Worm (Caenorhabditis elegans) whole organism, early embryonic: ENCODE results near the gene Y61A9LA.10.
A peak's percentile ranks its signal among the peaks of the same experiment; 100 is the strongest.

Source experiments
- B0310.2 ChIP-seq: sonication (generic microtip); optimal IDR thresholded peaks from 2 replicates; lab custom pipeline; 2016; ENCODE audit warnings: mild to moderate bottlenecking, missing genetic modification characterization, missing compliant biosample characterization
- F13C5.2 ChIP-seq: sonication (generic microtip); optimal IDR thresholded peaks from 2 replicates; lab custom pipeline; 2017; ENCODE audit warnings: mild to moderate bottlenecking, missing genetic modification characterization, inconsistent platforms, missing compliant biosample characterization
- aly-1 ChIP-seq: sonication (generic microtip); optimal IDR thresholded peaks from 2 replicates; lab custom pipeline; 2016; ENCODE audit warnings: missing genetic modification characterization, missing compliant biosample characterization
- ama-1 ChIP-seq: fragments of 150-350 bp; optimal IDR thresholded peaks from 2 replicates; lab custom pipeline; 2014
- ceh-13 ChIP-seq: fragments of 200-800 bp; sonication (Bioruptor generic); optimal IDR thresholded peaks from 2 replicates; lab custom pipeline; 2018; ENCODE audit warnings: mild to moderate bottlenecking, missing genetic modification characterization, missing compliant biosample characterization
- ceh-36 ChIP-seq: sonication (generic microtip); optimal IDR thresholded peaks from 2 replicates; lab custom pipeline; 2016; ENCODE audit warnings: missing genetic modification characterization, inconsistent platforms, missing compliant biosample characterization
- ets-7 ChIP-seq: sonication (generic microtip); optimal IDR thresholded peaks from 2 replicates; lab custom pipeline; 2016; ENCODE audit warnings: missing genotype, missing genetic modification characterization, missing compliant biosample characterization
- flt-1 ChIP-seq: fragments of 200-800 bp; sonication (Bioruptor generic); IDR thresholded peaks from 2 replicates; pipeline ENCODE4 v1.3.6; 2022; ENCODE audit warnings: missing genetic modification characterization, missing compliant biosample characterization
- hmbx-1 ChIP-seq: sonication (generic microtip); optimal IDR thresholded peaks from 2 replicates; lab custom pipeline; 2016; ENCODE audit warnings: mild to moderate bottlenecking, missing genetic modification characterization, missing compliant biosample characterization
- hmg-4 ChIP-seq: fragments of 200-800 bp; sonication (Bioruptor generic); optimal IDR thresholded peaks from 2 replicates; lab custom pipeline; 2018; ENCODE audit warnings: mild to moderate bottlenecking, missing genetic modification characterization, missing compliant biosample characterization
- hnd-1 ChIP-seq: sonication (generic microtip); optimal IDR thresholded peaks from 2 replicates; lab custom pipeline; 2016; ENCODE audit warnings: missing genetic modification characterization, missing compliant biosample characterization
- pes-1 ChIP-seq: fragments of 200-800 bp; sonication (Bioruptor generic); IDR thresholded peaks from 2 replicates; pipeline ENCODE4 v1.3.6; 2022; ENCODE audit warnings: missing genetic modification reagents, missing genetic modification characterization, missing compliant biosample characterization
- scrt-1 ChIP-seq: fragments of 200-800 bp; sonication (Bioruptor generic); IDR thresholded peaks from 2 replicates; pipeline ENCODE4 v1.3.6; 2022; ENCODE audit warnings: missing genetic modification characterization, missing compliant biosample characterization
- sea-1 ChIP-seq: fragments of 200-800 bp; sonication (Bioruptor generic); conservative IDR thresholded peaks from 2 replicates; pipeline ENCODE4 v1.3.6; 2022; ENCODE audit warnings: missing genetic modification characterization, missing compliant biosample characterization
- tbx-11 ChIP-seq: fragments of 200-800 bp; sonication (Bioruptor generic); IDR thresholded peaks from 2 replicates; pipeline ENCODE4 v1.3.6; 2022; ENCODE audit warnings: missing genetic modification characterization, missing compliant biosample characterization
- tbx-37 ChIP-seq: fragments of 200-800 bp; sonication (Bioruptor generic); conservative IDR thresholded peaks from 2 replicates; pipeline ENCODE4 v1.3.6; 2022; ENCODE audit warnings: missing genetic modification reagents, missing genetic modification characterization, missing compliant biosample characterization
- tra-4 ChIP-seq: sonication (generic microtip); optimal IDR thresholded peaks from 2 replicates; lab custom pipeline; 2017; ENCODE audit warnings: missing genetic modification characterization, missing compliant biosample characterization

The Y61A9LA.10 gene

DNA sequence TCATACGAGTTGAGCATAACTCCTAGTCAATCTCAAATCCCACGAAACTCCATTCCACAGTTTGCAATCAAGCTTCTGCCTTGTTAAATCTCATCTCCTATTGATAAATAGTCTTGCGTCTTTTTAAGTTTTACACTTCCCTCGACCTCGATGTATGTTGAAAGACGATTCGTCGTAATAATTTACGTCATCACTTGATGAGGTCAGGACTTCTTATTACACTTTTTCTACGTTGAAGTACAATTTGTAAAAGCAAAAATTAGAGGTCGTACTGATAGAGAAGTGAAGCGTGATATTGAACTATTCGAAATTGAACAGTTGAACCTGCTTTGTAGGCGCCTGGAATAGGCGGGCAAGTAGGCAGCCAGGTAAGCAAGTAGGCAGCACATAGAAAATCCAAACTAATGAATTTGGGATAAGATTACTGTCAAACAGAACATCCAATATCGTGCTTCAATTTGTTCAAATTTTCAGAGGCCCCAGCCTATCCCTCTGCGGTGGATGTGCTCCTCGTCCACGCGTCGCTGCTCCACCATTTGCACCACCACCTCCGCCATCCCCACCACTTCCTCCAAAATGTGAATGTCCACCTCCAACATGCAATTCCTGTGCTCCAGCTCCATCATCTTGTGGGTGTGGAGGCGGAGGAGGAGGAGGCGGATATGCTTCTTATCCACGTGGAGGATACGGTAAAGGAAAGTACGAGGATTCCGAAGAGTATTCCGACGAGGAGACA, 34.2 kb upstream of the Y61A9LA.10 start:
- no peak for TF ChIP-seq flt-1 (GFP tag; lab: Robert Waterston, UW)
- TF ChIP-seq hmbx-1 (tag; lab: Kevin White, UChicago), result no peak
- TF ChIP-seq ceh-36 (tag; lab: Kevin White, UChicago), result no peak
- TF ChIP-seq ama-1 (lab: Kevin White, UChicago), result no peak
- TF ChIP-seq aly-1 (tag; lab: Kevin White, UChicago), result no peak
- no peak for TF ChIP-seq tra-4 (tag; lab: Kevin White, UChicago)
- no peak for TF ChIP-seq hnd-1 (tag; lab: Kevin White, UChicago)
- TF ChIP-seq tbx-11 (GFP tag; lab: Robert Waterston, UW), result no peak
- TF ChIP-seq B0310.2 (tag; lab: Kevin White, UChicago), result no peak
- TF ChIP-seq pes-1 (GFP tag; lab: Robert Waterston, UW), result no peak
- TF ChIP-seq hmg-4 (GFP tag; lab: Kevin White, UChicago), result no peak
- no peak for TF ChIP-seq F13C5.2 (tag; lab: Kevin White, UChicago)
- TF ChIP-seq ceh-13 (GFP tag; lab: Kevin White, UChicago), result no peak

DNA sequence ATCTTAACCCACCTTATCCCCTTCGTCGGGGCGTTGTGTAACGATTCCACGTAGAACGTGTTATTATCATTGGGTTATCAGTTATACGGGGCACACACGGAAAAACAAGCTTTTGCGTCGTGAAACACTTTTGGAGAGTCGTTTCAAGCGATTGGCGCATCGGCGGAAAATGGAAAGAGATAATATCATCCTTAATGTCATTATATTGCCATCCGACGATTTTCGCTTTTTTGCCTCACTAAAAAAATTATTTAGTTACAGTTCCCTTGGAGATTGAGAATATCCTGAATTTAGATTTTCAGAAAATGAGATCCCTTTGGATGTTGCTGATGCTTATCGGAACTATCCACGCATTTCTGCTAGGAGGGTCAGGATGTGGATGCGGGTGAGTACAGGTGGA, 32.9 kb upstream of the Y61A9LA.10 start, which contains the start of gene F41F3.8:
F41F3.8 (plus strand) TSS at position 301 of the 400 bp plus-strand sequence.
- TF ChIP-seq ceh-36 (tag; lab: Kevin White, UChicago), result no peak
- no peak for TF ChIP-seq hmbx-1 (tag; lab: Kevin White, UChicago)
- TF ChIP-seq tbx-37, result no peak
- TF ChIP-seq B0310.2 (tag; lab: Kevin White, UChicago), result no peak
- no peak for TF ChIP-seq hmg-4 (GFP tag; lab: Kevin White, UChicago)
- no peak for TF ChIP-seq F13C5.2 (tag; lab: Kevin White, UChicago)
- TF ChIP-seq ets-7 (tag; lab: Kevin White, UChicago), result no peak
- no peak for TF ChIP-seq hnd-1 (tag; lab: Kevin White, UChicago)
- no peak for TF ChIP-seq tra-4 (tag; lab: Kevin White, UChicago)
- no peak for TF ChIP-seq ama-1 (lab: Kevin White, UChicago)

DNA sequence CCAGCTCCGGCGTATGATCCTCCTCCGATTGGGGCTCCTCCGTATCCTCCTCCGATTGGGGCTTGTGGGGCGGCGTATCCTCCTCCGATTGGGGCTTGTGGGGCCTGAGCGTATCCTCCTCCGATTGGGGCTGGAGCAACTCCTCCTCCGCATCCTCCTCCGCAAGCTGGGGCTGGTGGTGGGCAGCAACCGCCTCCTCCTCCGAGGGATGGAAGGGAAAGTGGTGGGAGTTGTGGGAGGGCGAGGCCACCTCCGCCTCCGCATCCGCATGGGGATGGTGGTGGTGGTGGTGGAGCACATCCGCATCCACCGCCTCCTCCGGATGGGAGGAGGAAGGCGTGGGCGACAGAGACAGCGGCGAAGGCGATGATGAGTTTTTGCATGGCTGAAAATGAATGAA, 32.2 kb upstream of the Y61A9LA.10 start, which contains the start of gene F41F3.3:
F41F3.3 (minus strand) TSS at position 383 of the 400 bp plus-strand sequence.
- TF ChIP-seq F13C5.2 (tag; lab: Kevin White, UChicago), result no peak
- TF ChIP-seq ceh-36 (tag; lab: Kevin White, UChicago), result no peak
- TF ChIP-seq ets-7 (tag; lab: Kevin White, UChicago), result no peak
- TF ChIP-seq tbx-37, result no peak
- TF ChIP-seq tbx-11 (GFP tag; lab: Robert Waterston, UW), result no peak
- TF ChIP-seq pes-1 (GFP tag; lab: Robert Waterston, UW), result no peak; the same call in 1 of the 2 replicates
- TF ChIP-seq tra-4 (tag; lab: Kevin White, UChicago), result no peak
- TF ChIP-seq flt-1 (GFP tag; lab: Robert Waterston, UW), result no peak
- TF ChIP-seq aly-1 (tag; lab: Kevin White, UChicago), result peak; percentile 47
- TF ChIP-seq sea-1, result no peak
- TF ChIP-seq B0310.2 (tag; lab: Kevin White, UChicago), result no peak
- no peak for TF ChIP-seq hnd-1 (tag; lab: Kevin White, UChicago)
- no peak for TF ChIP-seq ama-1 (lab: Kevin White, UChicago)
- no peak for TF ChIP-seq ceh-13 (GFP tag; lab: Kevin White, UChicago)
- TF ChIP-seq scrt-1, result peak; percentile 76
- no peak for TF ChIP-seq hmbx-1 (tag; lab: Kevin White, UChicago)
- peak; percentile 33 for TF ChIP-seq hmg-4 (GFP tag; lab: Kevin White, UChicago)

DNA sequence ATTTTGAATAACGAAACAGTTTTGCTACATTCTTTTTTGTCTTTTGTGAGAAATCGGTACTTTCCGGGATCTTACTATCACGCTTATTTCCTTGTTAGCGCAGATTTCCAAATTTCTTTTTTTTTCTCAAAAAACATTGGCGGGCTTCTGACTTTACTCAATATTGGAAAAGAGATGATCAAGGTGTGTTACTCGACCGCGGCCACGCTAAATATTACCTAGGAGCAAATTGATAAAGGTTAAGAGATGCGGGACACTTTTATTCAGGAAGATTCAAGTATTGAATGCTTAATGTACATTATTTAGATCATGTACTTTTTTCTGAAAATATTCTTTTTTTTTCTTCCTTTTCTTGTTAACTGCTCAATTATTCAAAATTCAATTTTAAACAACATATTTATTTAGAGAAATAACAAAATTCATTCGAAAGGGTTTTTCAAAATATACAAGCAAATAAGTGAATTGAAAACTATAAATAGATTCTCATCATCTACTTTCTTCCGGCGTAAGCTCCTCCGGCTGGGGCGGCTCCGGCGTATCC, 31.7 kb upstream of the Y61A9LA.10 start:
- TF ChIP-seq tbx-37, result no peak
- TF ChIP-seq ama-1 (lab: Kevin White, UChicago), result no peak
- no peak for TF ChIP-seq ets-7 (tag; lab: Kevin White, UChicago)
- TF ChIP-seq pes-1 (GFP tag; lab: Robert Waterston, UW), result no peak
- TF ChIP-seq tbx-11 (GFP tag; lab: Robert Waterston, UW), result no peak
- no peak for TF ChIP-seq aly-1 (tag; lab: Kevin White, UChicago)
- TF ChIP-seq B0310.2 (tag; lab: Kevin White, UChicago), result no peak
- no peak for TF ChIP-seq ceh-36 (tag; lab: Kevin White, UChicago)
- no peak for TF ChIP-seq ceh-13 (GFP tag; lab: Kevin White, UChicago)
- TF ChIP-seq hnd-1 (tag; lab: Kevin White, UChicago), result no peak
- TF ChIP-seq scrt-1, result no peak
- TF ChIP-seq F13C5.2 (tag; lab: Kevin White, UChicago), result no peak
- no peak for TF ChIP-seq tra-4 (tag; lab: Kevin White, UChicago)
- no peak for TF ChIP-seq hmbx-1 (tag; lab: Kevin White, UChicago)
- TF ChIP-seq hmg-4 (GFP tag; lab: Kevin White, UChicago), result no peak
- TF ChIP-seq flt-1 (GFP tag; lab: Robert Waterston, UW), result no peak
- TF ChIP-seq sea-1, result no peak

DNA sequence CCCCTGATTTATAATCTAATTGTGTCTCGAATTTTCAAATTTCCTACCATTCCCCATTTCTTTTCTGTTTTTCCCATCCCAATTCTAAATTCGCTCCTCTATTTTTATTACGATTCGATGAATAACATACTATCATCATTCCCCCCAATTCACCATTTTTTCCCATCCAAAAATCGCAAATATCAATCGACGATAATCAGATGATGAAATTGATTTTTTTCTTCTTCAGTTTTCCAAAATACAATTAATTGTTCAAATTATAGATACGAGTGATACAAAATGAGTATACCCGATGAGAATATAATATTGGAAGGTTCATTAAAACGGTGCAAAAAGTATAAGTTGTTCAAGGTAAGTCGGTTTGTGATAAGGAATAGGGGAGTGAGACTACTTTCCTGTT, 27.1 kb upstream of the Y61A9LA.10 start, which contains the start of gene soc-1:
soc-1 (plus strand) TSS at position 262 of the 400 bp plus-strand sequence.
- no peak for TF ChIP-seq tra-4 (tag; lab: Kevin White, UChicago)
- TF ChIP-seq tbx-11 (GFP tag; lab: Robert Waterston, UW), result no peak
- no peak for TF ChIP-seq ceh-13 (GFP tag; lab: Kevin White, UChicago)
- no peak for TF ChIP-seq tbx-37
- TF ChIP-seq scrt-1, result no peak
- TF ChIP-seq ets-7 (tag; lab: Kevin White, UChicago), result no peak
- no peak for TF ChIP-seq hmg-4 (GFP tag; lab: Kevin White, UChicago)
- TF ChIP-seq hnd-1 (tag; lab: Kevin White, UChicago), result no peak
- no peak for TF ChIP-seq B0310.2 (tag; lab: Kevin White, UChicago)
- TF ChIP-seq aly-1 (tag; lab: Kevin White, UChicago), result no peak

DNA sequence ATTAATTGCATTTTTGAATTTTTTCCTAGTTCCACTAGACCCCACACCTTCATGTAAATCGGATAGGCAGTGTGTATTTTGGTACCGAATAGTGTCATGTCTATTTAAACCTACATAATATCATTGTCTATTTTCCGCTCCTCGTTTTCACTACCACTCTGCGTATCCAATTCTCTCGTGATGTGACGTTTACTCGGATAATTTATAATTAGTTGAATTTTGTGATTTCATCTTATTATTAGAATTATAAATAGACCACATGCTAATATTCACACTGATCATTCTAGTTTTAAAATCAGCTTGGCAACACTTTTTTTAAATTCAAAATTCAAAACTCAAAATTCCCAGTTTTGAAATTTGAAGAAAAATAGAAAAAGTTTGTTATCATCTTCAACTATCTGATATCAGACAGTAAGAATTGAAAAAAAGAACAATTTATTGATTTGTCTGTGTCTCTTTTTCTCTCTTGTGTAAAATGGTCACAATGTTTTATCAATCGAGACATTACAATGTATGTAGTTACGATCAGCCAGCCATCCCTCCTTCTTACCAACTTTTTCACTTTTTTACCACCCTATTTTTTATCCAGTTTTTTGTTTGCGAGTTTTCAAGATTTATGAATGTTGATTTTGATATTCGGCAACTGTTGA, 25.0 kb upstream of the Y61A9LA.10 start:
- no peak for TF ChIP-seq aly-1 (tag; lab: Kevin White, UChicago)
- no peak for TF ChIP-seq hmbx-1 (tag; lab: Kevin White, UChicago)
- no peak for TF ChIP-seq B0310.2 (tag; lab: Kevin White, UChicago)
- TF ChIP-seq ceh-36 (tag; lab: Kevin White, UChicago), result no peak
- TF ChIP-seq tbx-37, result no peak
- TF ChIP-seq scrt-1, result no peak
- TF ChIP-seq ceh-13 (GFP tag; lab: Kevin White, UChicago), result no peak
- TF ChIP-seq hmg-4 (GFP tag; lab: Kevin White, UChicago), result no peak
- no peak for TF ChIP-seq tbx-11 (GFP tag; lab: Robert Waterston, UW)
- no peak for TF ChIP-seq flt-1 (GFP tag; lab: Robert Waterston, UW)
- TF ChIP-seq pes-1 (GFP tag; lab: Robert Waterston, UW), result no peak
- TF ChIP-seq hnd-1 (tag; lab: Kevin White, UChicago), result no peak
- no peak for TF ChIP-seq ama-1 (lab: Kevin White, UChicago)
- no peak for TF ChIP-seq ets-7 (tag; lab: Kevin White, UChicago)
- TF ChIP-seq sea-1, result no peak
- TF ChIP-seq tra-4 (tag; lab: Kevin White, UChicago), result no peak
- no peak for TF ChIP-seq F13C5.2 (tag; lab: Kevin White, UChicago)
